Worm (Caenorhabditis elegans): ENCODE data around the gene srz-62.

The srz-62 gene

DNA sequence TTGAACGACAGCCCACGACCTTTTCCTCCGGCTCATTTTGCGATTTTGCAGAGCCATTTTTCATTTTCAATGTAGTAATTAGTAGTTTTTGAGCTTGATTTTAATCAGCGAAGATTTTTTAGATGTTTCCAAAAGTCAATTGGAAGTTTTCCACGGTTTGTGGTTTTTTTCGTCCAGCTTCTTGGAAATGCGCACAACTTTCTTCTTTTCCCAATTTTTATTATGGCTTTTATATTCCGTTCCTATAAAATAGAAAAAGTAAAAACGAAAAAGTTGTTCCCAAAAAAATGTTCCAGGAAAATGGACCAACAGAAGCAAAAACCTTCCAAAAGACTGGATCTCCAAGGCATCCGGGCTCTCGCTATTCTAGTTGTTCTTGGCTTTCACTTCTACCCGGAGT lies 14.9 kb upstream of the srz-62 start, which contains the start of gene oac-22:
oac-22 (plus strand) TSS at position 301 of the 400 bp plus-strand sequence.
- TF ChIP-seq blmp-1 (tag; optimal IDR thresholded peaks at IDR 0.05) (no peak), isw-1 (GFP tag; IDR thresholded peaks at IDR 0.05) (no peak), zip-4 (GFP tag; optimal IDR thresholded peaks at IDR 0.05) (no peak), nhr-20 (tag; optimal IDR thresholded peaks at IDR 0.05) (no peak), hpl-2 (GFP tag; optimal IDR thresholded peaks at IDR 0.05) (no peak), nhr-85 (tag) (no peak), lin-35 (GFP tag; optimal IDR thresholded peaks at IDR 0.05) (no peak), mdl-1 (tag; optimal IDR thresholded peaks at IDR 0.05) (no peak), mef-2 (tag; optimal IDR thresholded peaks at IDR 0.05) (no peak), vab-15 (tag; optimal IDR thresholded peaks at IDR 0.05) (no peak)

DNA sequence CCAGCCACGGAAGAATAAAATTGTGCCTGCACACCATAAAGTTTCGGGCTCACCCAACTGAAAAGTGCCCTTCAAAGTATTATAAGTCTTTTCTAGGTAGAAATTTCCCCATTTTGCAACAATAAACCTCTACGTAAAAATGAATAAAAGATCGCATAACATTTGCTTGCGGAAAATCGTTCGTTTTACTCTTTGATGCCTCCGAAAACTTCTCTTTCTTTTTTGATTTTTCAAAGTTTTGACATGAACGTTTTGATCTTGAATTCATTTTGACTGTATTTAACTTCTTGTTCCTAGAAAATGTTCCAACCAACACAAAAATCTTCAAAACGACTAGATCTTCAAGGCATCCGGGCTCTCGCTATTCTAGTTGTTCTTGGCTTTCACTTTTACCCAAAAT lies 11.3 kb upstream of the srz-62 start, which contains the start of gene oac-21:
oac-21 (plus strand) TSS at position 301 of the 400 bp plus-strand sequence.
- TF ChIP-seq zip-4 (GFP tag; optimal IDR thresholded peaks at IDR 0.05): no peak
- no peak for TF ChIP-seq efl-3 (GFP tag; optimal IDR thresholded peaks at IDR 0.05)
- no peak for TF ChIP-seq lir-3 (tag; optimal IDR thresholded peaks at IDR 0.05; ENCODE audit: poor library complexity)

DNA sequence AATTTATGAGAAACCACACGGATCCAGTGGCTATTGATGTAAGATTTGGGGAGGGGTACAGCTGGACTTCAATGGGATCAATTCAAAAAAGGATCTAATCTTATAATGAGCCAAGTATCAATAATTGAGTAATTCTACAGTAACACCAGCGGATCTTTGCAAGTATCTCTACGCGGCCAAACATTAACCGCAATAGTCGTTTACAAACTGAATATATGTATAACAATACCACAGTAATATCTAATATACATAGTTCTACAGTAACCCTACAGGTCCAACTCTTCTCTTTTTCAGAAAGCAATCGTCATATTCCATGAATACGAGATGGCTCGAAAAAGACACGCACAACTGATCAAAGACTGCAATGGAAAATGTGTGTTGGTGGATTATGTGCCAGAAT lies 8.3 kb upstream of the srz-62 start, which contains the start of gene F56D6.9:
F56D6.9 (plus strand) TSS at position 301 of the 400 bp plus-strand sequence.
- TF ChIP-seq zip-4 (GFP tag; optimal IDR thresholded peaks at IDR 0.05): no peak
- no peak for TF ChIP-seq ama-1 (optimal IDR thresholded peaks at IDR 0.05)
- no peak for TF ChIP-seq ets-5 (GFP tag; IDR thresholded peaks at IDR 0.05)
- TF ChIP-seq ztf-11 (tag; optimal IDR thresholded peaks at IDR 0.05): no peak
- TF ChIP-seq xbp-1 (tag; optimal IDR thresholded peaks at IDR 0.05): no peak
- no peak for TF ChIP-seq mep-1 (tag; optimal IDR thresholded peaks at IDR 0.05)
- no peak for TF ChIP-seq tbx-2 (tag; optimal IDR thresholded peaks at IDR 0.05)
- no peak for TF ChIP-seq mab-9 (GFP tag; IDR thresholded peaks at IDR 0.05)
- no peak for TF ChIP-seq nhr-47 (tag; optimal IDR thresholded peaks at IDR 0.05)
- TF ChIP-seq C34B4.2 (tag; optimal IDR thresholded peaks at IDR 0.05): no peak
- TF ChIP-seq lin-13 (GFP tag; optimal IDR thresholded peaks at IDR 0.05): no peak
- no peak for TF ChIP-seq blmp-1 (tag; optimal IDR thresholded peaks at IDR 0.05)
- TF ChIP-seq lin-15B (tag; optimal IDR thresholded peaks at IDR 0.05): no peak
- TF ChIP-seq hlh-17 (GFP tag; optimal IDR thresholded peaks at IDR 0.05; ENCODE audit: borderline replicate concordance): no peak
- TF ChIP-seq lsy-2 (tag; optimal IDR thresholded peaks at IDR 0.05): no peak
- TF ChIP-seq pag-3 (tag; optimal IDR thresholded peaks at IDR 0.05; ENCODE audit: borderline replicate concordance, insufficient read depth): no peak
- no peak for TF ChIP-seq mef-2 (tag; optimal IDR thresholded peaks at IDR 0.05)

DNA sequence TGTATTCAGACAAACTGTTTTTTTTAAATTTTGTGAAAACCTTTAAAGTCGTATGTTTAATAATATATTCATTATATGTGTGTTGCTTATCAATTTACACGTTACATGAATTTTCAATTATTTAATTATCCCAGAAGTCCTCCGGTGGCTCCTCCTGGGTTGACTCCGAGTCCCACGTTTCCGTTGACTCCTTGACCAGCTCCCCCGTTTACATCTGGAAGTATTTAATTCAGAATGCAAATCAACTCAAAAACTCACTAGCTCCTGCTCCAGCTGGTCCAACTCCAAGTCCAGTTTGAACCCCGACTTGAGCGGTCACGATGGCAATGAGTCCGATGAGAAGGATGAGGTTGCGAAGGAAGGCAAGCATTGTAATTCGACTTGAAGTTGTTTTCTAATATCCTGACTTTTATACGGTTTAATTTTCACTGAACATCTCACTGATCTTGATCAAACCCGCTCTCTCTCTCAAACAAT lies 6.3 kb upstream of the srz-62 start, which contains the start of gene F56D6.8:
F56D6.8 (minus strand) TSS at position 427 of the 477 bp plus-strand sequence.
- TF ChIP-seq dsc-1 (tag; optimal IDR thresholded peaks at IDR 0.05) (peak; percentile 75), efl-1 (optimal IDR thresholded peaks at IDR 0.05) (no peak), efl-1 (GFP tag; optimal IDR thresholded peaks at IDR 0.05 in 1 of 2) (peak in 1 of 2 experiments; percentile 67), fkh-4 (tag; optimal IDR thresholded peaks at IDR 0.05; ENCODE audit: borderline replicate concordance) (peak; percentile 45), pqm-1 (tag; optimal IDR thresholded peaks at IDR 0.05) (no peak)

DNA sequence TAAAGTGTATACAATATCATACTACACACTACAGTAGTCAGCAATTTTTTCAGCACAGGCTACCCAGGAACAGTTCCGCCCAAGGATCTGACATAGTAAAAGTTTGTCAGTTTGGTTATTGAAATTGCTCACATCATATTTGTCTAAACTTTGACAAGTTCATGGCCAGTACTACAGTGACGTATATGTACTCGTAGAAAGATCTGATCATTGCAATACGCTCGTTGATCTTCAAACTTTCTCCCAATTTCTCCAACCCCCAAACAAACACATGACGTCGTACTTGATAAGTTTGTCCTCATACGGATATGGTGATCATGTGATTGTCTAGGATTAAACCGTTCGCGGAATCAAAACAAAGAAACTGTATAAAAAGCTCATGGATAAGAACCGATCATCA lies 5.5 kb upstream of the srz-62 start, which contains the start of gene dct-8:
dct-8 (plus strand) TSS at position 301 of the 400 bp plus-strand sequence.
- TF ChIP-seq irx-1 (tag; optimal IDR thresholded peaks at IDR 0.05) (no peak), fkh-10 (GFP tag; optimal IDR thresholded peaks at IDR 0.05) (no peak), nhr-20 (tag; optimal IDR thresholded peaks at IDR 0.05) (no peak), blmp-1 (tag; optimal IDR thresholded peaks at IDR 0.05) (peak; percentile 40)

Measured in whole organism, L1 larva.